Fruit fly (Drosophila melanogaster): ENCODE data around the gene CG15465.
A peak's percentile ranks its signal among the peaks of the same experiment; 100 is the strongest.

CG15465 gene

DNA sequence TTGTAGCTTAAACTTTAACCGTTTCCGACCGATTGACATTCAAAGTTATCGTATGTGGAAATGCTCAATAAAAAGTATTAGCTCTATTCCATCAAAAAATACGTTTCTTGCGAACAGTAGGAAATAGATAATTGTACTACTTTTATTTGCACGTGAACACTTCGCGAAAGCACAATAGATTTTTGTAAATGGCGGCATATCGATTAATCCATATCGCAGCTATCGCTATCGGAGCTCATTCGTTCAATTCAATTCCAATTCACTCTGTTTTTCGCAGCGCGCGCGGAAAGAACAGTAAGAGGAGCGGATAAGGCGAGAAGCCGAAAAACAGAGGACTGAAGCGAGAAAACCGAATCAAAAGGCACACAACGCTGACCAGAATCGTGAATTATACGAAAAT is at the start of gene CG15465, which contains the start of gene rg (continued):
- TF ChIP-seq CG42726 (GFP tag; IDR thresholded peaks at IDR 0.05; ENCODE audit: partially characterized antibody) (peak; percentile 67; the same call in 1 of the 2 replicates), Jarid2 (GFP tag; optimal IDR thresholded peaks at IDR 0.05) (peak; percentile 76)

DNA sequence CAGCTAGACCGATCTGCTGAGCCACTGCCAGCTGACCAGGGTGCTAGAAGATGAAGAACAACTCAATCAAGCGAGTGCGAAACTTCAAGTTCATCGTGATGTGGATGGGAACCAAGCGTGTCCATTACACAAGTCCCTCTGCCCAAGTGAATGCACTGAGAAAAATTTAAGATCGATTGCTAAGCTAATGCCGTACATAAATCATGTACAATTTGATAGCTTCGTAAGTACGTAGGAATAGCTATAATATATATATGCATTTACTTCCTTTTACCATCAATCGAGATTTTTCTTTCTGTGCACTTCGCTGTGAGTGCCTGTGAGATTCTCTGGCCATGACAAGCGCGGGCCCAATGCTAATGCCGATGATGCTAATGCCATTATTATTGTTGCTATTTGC is 47.1 kb upstream of the CG15465 start:
- no peak for TF ChIP-seq CG31224 (GFP tag; IDR thresholded peaks at IDR 0.05)
- TF ChIP-seq Rfx (GFP tag; IDR thresholded peaks at IDR 0.05) = 0 out of 2 replicates have a peak, but pooled peaks have one; percentile 28
- no peak for TF ChIP-seq ftz-f1 (GFP tag; optimal IDR thresholded peaks at IDR 0.05)
- TF ChIP-seq Gug (GFP tag; IDR thresholded peaks at IDR 0.05) = no peak
- TF ChIP-seq sob (GFP tag; IDR thresholded peaks at IDR 0.05) = 0 out of 2 replicates have a peak, but pooled peaks have one; percentile 29
- no peak for TF ChIP-seq bcd (GFP tag; optimal IDR thresholded peaks at IDR 0.05)
- TF ChIP-seq TFAM (GFP tag; optimal IDR thresholded peaks at IDR 0.05) = no peak
- no peak for TF ChIP-seq vnd (GFP tag; IDR thresholded peaks at IDR 0.05; ENCODE audit: partially characterized antibody)
- TF ChIP-seq lab (GFP tag; optimal IDR thresholded peaks at IDR 0.05) = peak; percentile 15
- no peak for TF ChIP-seq CG7271 (tag; optimal IDR thresholded peaks at IDR 0.05)
- peak; percentile 38; the same call in 1 of the 2 replicates for TF ChIP-seq CG32532 (GFP tag; IDR thresholded peaks at IDR 0.05)
- peak; percentile 48 for TF ChIP-seq CG9932 (GFP tag; IDR thresholded peaks at IDR 0.05)
- no peak for TF ChIP-seq BtbVII (GFP tag; optimal IDR thresholded peaks at IDR 0.05)
- no peak for TF ChIP-seq zen2 (GFP tag; IDR thresholded peaks at IDR 0.05; ENCODE audit: partially characterized antibody)
- no peak for TF ChIP-seq Hr39 (optimal IDR thresholded peaks at IDR 0.05)
- TF ChIP-seq lov (optimal IDR thresholded peaks at IDR 0.05) = no peak
- TF ChIP-seq lov (GFP tag; IDR thresholded peaks at IDR 0.05) = no peak
- TF ChIP-seq toy (GFP tag; IDR thresholded peaks at IDR 0.05) = no peak
- peak; percentile 44 for TF ChIP-seq CG1603 (tag; optimal IDR thresholded peaks at IDR 0.05)
- TF ChIP-seq CG9609 (GFP tag; optimal IDR thresholded peaks at IDR 0.05) = no peak
- peak; percentile 7 for TF ChIP-seq CG30403 (GFP tag; optimal IDR thresholded peaks at IDR 0.05)
- TF ChIP-seq ttk (GFP tag; IDR thresholded peaks at IDR 0.05) = no peak
- no peak for TF ChIP-seq CG10274 (GFP tag; optimal IDR thresholded peaks at IDR 0.05)
- TF ChIP-seq grau (tag; optimal IDR thresholded peaks at IDR 0.05) = peak; percentile 10
- TF ChIP-seq Dfd (GFP tag; optimal IDR thresholded peaks at IDR 0.05) = no peak
- peak; percentile 13 for TF ChIP-seq fd96Cb (tag; optimal IDR thresholded peaks at IDR 0.05)
- TF ChIP-seq CG16779 (GFP tag; IDR thresholded peaks at IDR 0.05) = no peak
- TF ChIP-seq slbo (GFP tag; IDR thresholded peaks at IDR 0.05) = peak; percentile 48
- peak; percentile 1 for TF ChIP-seq CG2678 (tag; optimal IDR thresholded peaks at IDR 0.05)
- peak; percentile 75 for TF ChIP-seq sens (GFP tag)
- TF ChIP-seq CG10267 (tag; optimal IDR thresholded peaks at IDR 0.05) = no peak
- TF ChIP-seq CG2712 (tag; optimal IDR thresholded peaks at IDR 0.05) = peak; percentile 27
- TF ChIP-seq CG7839 (tag; optimal IDR thresholded peaks at IDR 0.05) = peak; percentile 19
- no peak for TF ChIP-seq CG14710 (tag; optimal IDR thresholded peaks at IDR 0.05)
- no peak; the same call in 1 of the 2 replicates for TF ChIP-seq Xrp1 (GFP tag; IDR thresholded peaks at IDR 0.05)
- peak; percentile 7 for TF ChIP-seq CG4424 (GFP tag; optimal IDR thresholded peaks at IDR 0.05)
- no peak for TF ChIP-seq onecut (GFP tag; IDR thresholded peaks at IDR 0.05)
- no peak for TF ChIP-seq CG13624 (GFP tag; optimal IDR thresholded peaks at IDR 0.05)
- peak; percentile 25; the same call in 1 of the 3 replicates for TF ChIP-seq row (GFP tag; IDR thresholded peaks at IDR 0.05)
- no peak for TF ChIP-seq CoRest (tag; optimal IDR thresholded peaks at IDR 0.05)
- no peak for TF ChIP-seq CG11085 (GFP tag; IDR thresholded peaks at IDR 0.05)
- TF ChIP-seq CG10959 (GFP tag; IDR thresholded peaks at IDR 0.05) = 0 out of 2 replicates have a peak, but pooled peaks have one; percentile 20
- 0 out of 2 replicates have a peak, but pooled peaks have one; percentile 31 for TF ChIP-seq lmd (GFP tag; IDR thresholded peaks at IDR 0.05)
- TF ChIP-seq CG9817 (tag; optimal IDR thresholded peaks at IDR 0.05) = no peak
- peak; percentile 47 for TF ChIP-seq CG12769 (tag; optimal IDR thresholded peaks at IDR 0.05)
- TF ChIP-seq E2f1 (GFP tag; IDR thresholded peaks at IDR 0.05) = no peak
- no peak for TF ChIP-seq CG11093 (GFP tag; IDR thresholded peaks at IDR 0.05)
- no peak for TF ChIP-seq CG13894 (tag; optimal IDR thresholded peaks at IDR 0.05)
